Worm (Caenorhabditis elegans) whole organism, midembryonic: ENCODE data around the gene glit-1.

ENCODE experiments used
- T22C8.4 ChIP-seq: fragments of 200-800 bp; sonication (Bioruptor generic); IDR thresholded peaks from 2 replicates; pipeline ENCODE4 v1.3.6; 2022; ENCODE audit warnings: missing genetic modification characterization, missing compliant biosample characterization
- cog-1 ChIP-seq: sonication (generic microtip); optimal IDR thresholded peaks from 2 replicates; lab custom pipeline; 2016; ENCODE audit warnings: missing genetic modification characterization, missing compliant biosample characterization
- flt-1 ChIP-seq: fragments of 200-800 bp; sonication (Bioruptor generic); IDR thresholded peaks from 2 replicates; pipeline ENCODE4 v1.3.6; 2022; ENCODE audit warnings: missing genetic modification characterization, missing compliant biosample characterization
- klf-2 ChIP-seq: fragments of 200-800 bp; sonication (Bioruptor generic); conservative IDR thresholded peaks from 2 replicates; pipeline ENCODE4 v1.3.6; 2022; ENCODE audit warnings: missing genetic modification reagents, missing genetic modification characterization, missing compliant biosample characterization
- med-1 ChIP-seq: sonication (generic microtip); optimal IDR thresholded peaks from 2 replicates; lab custom pipeline; 2017; ENCODE audit warnings: missing genetic modification characterization, mild to moderate bottlenecking, missing compliant biosample characterization, antibody characterized with exemption, missing genetic modification reagents; ENCODE audit not compliant: insufficient read depth
- ref-1 ChIP-seq: fragments of 200-800 bp; sonication (Bioruptor generic); conservative IDR thresholded peaks from 2 replicates; pipeline ENCODE4 v1.3.6; 2022; ENCODE audit warnings: missing genetic modification reagents, missing genetic modification characterization, missing compliant biosample characterization
- tab-1 ChIP-seq: fragments of 200-800 bp; sonication (Bioruptor generic); IDR thresholded peaks from 2 replicates; pipeline ENCODE4 v1.3.6; 2022; ENCODE audit warnings: missing genetic modification characterization, missing compliant biosample characterization
- ztf-23 ChIP-seq: fragments of 200-800 bp; sonication (Bioruptor generic); IDR thresholded peaks from 2 replicates; pipeline ENCODE4 v1.3.6; 2022; ENCODE audit warnings: missing genetic modification reagents, missing genetic modification characterization, missing compliant biosample characterization
- ztf-29 ChIP-seq: fragments of 200-800 bp; sonication (Bioruptor generic); IDR thresholded peaks from 2 replicates; pipeline ENCODE4 v1.3.6; 2022; ENCODE audit warnings: missing genetic modification reagents, missing genetic modification characterization, missing compliant biosample characterization

Gene glit-1

DNA sequence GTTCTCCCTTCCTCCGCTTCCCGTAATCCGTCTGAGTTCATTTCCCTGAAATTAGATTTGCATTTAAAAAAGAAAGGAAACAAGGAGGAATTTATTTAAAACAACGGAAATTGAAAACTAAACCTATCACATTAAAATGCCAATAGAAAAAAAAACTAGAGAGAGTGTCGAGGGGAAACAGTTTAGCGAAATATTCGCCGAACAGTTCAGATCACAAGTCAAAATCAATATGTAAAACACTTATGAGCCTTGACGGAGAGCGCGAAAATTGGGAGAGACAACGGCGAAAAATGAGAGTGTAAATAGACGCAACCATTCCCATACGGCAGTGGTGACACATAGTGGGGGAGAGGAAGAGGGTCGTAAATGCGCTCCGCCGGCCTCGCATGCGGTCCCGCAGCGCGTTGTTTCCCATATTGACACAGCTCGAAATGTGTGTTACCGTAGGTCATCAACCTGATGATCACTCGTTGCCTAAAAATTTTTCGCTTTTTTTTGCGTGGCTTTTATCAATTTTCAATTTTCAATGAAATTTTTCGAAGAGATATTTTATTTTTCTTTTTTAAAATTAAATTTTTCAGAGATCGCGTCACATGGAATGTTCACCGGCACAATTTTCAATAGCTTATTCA, at the start of gene glit-1, which contains the start of gene dnj-14:
Gene glit-1, plus strand, starts transcription at position 582 of the 632 bp plus-strand sequence.
Gene dnj-14, minus strand, starts transcription at position 51 of the 632 bp plus-strand sequence.
- TF ChIP-seq ztf-29 (GFP tag; lab: Robert Waterston, UW) (no peak), ztf-23 (peak; percentile 77), med-1 (no peak), flt-1 (GFP tag; lab: Robert Waterston, UW) (peak; percentile 72), tab-1 (no peak), T22C8.4 (GFP tag; lab: Robert Waterston, UW) (peak; percentile 5; the same call in 1 of the 2 replicates), cog-1 (tag; lab: Kevin White, UChicago) (peak; percentile 83)

DNA sequence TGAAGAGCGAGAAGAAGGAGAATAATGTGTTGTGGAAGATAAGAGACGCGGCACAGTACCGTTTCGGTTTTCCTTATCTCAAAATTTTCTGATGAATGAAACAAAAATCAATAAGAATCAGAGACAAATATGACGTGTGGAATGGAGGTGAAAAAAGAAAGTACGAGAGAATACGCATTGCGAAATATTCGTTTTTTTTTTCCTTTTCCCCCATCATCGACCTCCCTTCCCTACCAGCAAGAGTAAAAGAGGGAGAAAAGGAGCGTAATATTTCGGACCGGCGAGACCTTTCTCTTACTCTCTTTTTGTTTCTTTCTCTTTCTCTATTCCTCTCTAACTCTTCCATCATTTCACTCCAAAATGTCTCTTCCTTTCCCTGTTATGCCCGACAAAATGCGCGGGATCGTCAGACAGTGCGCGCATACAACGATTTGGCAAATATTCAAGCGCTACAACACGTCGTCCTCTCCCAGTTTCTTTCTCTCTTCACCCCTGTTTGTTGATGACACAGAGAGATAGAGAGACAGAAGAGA, 49.7 kb upstream of the glit-1 start:
- TF ChIP-seq klf-2, result no peak
- TF ChIP-seq ztf-29 (GFP tag; lab: Robert Waterston, UW), result no peak
- no peak for TF ChIP-seq tab-1
- no peak for TF ChIP-seq med-1
- no peak for TF ChIP-seq flt-1 (GFP tag; lab: Robert Waterston, UW)
- TF ChIP-seq T22C8.4 (GFP tag; lab: Robert Waterston, UW), result no peak
- no peak for TF ChIP-seq ref-1 (GFP tag; lab: Robert Waterston, UW)
- TF ChIP-seq cog-1 (tag; lab: Kevin White, UChicago), result no peak
- no peak for TF ChIP-seq ztf-23

DNA sequence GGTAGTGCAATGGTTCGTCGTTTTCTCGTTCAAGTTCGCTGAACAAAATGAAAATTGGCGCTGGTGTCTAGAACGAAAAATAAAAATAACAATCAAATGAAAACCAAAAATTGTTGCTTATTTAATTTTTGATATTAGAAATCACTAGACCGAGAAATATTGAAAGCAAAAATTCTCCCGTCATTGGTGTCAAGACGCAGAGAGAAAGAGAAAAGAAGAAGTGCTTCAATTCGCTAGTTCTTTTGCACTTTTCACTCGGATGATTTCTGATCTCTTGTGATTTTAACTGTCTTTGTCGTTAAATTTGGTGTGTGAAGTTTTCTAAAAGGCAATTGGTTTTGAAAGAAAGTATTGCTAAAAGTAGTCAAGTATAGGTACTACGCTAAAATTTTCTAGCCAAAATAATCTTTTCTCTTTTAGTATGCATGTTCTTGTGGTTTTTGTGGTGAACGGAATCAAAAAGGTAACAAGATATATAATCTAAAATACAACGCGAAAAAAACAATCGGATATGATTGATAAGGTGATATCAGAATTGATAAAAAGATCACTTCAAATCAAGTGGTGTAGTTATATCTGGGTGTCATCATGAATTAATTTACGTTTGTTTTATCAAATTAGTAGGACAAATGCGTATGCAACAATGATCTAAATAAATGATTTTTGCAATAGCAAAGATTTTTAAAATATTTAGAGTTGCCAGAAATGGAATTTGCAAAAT, 49.0 kb upstream of the glit-1 start:
- TF ChIP-seq ztf-29 (GFP tag; lab: Robert Waterston, UW) (no peak), klf-2 (no peak), flt-1 (GFP tag; lab: Robert Waterston, UW) (no peak), ztf-23 (no peak)

DNA sequence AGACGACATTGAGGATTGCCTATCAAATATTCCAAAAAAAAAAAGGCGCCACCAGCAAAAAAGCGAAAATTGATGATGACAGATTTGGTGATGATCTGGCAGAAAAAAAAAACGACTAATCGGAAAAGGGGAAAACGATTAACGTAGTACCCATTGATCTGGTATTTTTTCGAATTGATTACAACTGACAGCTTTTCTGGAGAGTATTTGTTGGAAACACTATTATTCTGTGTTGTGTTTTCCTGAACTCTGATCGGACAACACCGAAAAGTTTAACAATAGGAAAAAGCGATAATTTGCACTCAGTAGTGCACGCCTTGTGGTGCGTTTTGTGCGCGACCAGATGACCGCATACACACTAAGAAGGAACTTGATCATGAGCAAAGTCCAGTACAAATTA, 47.4 kb upstream of the glit-1 start:
- TF ChIP-seq ztf-29 (GFP tag; lab: Robert Waterston, UW), result no peak
- no peak for TF ChIP-seq T22C8.4 (GFP tag; lab: Robert Waterston, UW)
- no peak for TF ChIP-seq klf-2
- TF ChIP-seq flt-1 (GFP tag; lab: Robert Waterston, UW), result no peak
- no peak for TF ChIP-seq ref-1 (GFP tag; lab: Robert Waterston, UW)
- no peak for TF ChIP-seq med-1
- no peak for TF ChIP-seq cog-1 (tag; lab: Kevin White, UChicago)
- TF ChIP-seq tab-1, result no peak
- TF ChIP-seq ztf-23, result no peak

DNA sequence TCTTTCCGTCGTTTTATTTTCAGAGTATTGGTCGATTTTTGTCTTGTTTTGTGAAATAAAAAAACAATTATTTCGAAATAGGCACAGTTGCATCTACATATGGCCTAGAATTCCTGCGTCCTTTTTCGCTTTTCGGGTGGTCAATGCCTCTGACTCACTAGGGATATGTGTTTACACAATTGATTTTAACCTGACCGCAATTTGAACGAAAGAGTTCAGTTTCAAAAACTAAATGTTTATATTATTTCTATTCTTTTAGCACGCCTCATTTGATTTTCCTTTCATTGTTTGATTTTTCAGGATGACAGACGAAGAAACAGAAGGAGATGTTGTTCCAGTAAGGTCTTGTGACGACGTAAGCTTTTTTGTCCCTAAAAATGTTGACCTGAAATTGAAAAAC, 44.3 kb upstream of the glit-1 start, which contains the start of gene mfsd-12:
Gene mfsd-12, plus strand, starts transcription at position 301 of the 400 bp plus-strand sequence.
- TF ChIP-seq cog-1 (tag; lab: Kevin White, UChicago) (no peak), med-1 (no peak), ref-1 (GFP tag; lab: Robert Waterston, UW) (no peak), T22C8.4 (GFP tag; lab: Robert Waterston, UW) (no peak), tab-1 (no peak)

DNA sequence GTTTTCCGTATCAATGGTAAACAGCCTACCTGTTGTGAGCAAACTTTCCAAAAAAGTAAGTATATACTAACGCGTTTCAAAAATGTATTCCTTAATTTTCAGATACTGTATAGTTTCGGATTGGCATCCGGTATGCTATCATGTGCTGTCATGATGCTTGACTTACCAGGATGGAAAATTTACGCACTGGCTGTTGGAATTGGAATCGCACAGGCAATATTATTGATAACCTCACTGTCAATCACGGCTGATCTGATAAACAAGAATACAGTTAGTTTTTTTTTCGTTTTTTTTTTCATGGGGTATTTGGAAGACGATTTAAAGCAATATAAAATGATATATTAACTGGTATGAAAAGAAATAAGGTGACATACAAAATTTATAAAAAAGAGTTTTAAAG, 40.2 kb upstream of the glit-1 start:
- no peak for TF ChIP-seq flt-1 (GFP tag; lab: Robert Waterston, UW)
- no peak for TF ChIP-seq med-1

DNA sequence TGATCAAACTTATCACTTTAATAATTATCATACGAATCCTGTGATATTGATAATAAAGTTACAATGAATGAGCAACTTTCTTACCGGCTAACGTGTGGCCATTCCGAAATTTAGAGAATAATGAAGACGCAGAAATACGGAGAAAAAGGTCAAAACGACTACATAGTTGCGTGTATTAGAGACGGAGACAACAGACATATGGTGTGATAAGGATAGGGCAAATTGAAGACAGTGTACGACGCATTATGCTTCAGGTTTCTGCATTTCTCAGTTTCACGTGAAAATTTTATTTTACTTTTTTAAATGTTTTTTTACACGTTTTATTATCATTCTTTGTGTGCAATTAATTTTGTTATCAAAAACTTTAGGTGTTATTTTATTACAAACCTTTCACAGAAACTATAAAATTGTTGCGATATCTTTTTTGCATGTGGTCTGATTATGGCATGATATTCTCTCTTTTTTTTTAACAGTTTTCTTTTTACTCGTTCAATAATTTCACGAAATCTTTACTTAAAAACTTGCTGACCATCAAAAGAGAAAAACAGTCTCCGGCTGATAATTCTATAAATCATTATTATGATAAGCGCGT, 38.8 kb upstream of the glit-1 start, which contains the start of gene tmem-135:
Gene tmem-135, plus strand, starts transcription at position 542 of the 592 bp plus-strand sequence.
- TF ChIP-seq ref-1 (GFP tag; lab: Robert Waterston, UW) (no peak), med-1 (no peak), ztf-29 (GFP tag; lab: Robert Waterston, UW) (no peak), tab-1 (no peak), T22C8.4 (GFP tag; lab: Robert Waterston, UW) (no peak), flt-1 (GFP tag; lab: Robert Waterston, UW) (no peak), klf-2 (no peak), ztf-23 (no peak), cog-1 (tag; lab: Kevin White, UChicago) (no peak)

DNA sequence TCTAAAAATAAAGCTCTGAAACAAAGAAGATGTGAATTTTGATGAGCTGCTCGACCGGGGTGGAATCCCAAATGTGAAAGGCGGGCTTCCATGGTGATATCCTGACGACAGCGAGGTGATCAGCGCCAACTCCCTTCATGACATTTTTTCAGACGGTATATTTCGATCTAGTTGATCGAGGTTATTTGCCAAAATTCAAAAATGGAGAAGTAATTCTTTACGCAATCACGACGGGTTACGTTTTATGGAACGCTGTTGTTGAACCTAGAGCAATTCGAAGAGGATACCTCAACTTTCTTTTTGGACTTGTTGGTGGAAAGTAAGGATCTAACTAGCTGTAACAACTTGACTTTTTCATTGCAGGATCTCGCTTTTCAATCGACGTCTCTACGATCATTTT, 35.4 kb upstream of the glit-1 start:
- TF ChIP-seq cog-1 (tag; lab: Kevin White, UChicago), result no peak
- TF ChIP-seq ztf-23, result no peak
- no peak for TF ChIP-seq tab-1

DNA sequence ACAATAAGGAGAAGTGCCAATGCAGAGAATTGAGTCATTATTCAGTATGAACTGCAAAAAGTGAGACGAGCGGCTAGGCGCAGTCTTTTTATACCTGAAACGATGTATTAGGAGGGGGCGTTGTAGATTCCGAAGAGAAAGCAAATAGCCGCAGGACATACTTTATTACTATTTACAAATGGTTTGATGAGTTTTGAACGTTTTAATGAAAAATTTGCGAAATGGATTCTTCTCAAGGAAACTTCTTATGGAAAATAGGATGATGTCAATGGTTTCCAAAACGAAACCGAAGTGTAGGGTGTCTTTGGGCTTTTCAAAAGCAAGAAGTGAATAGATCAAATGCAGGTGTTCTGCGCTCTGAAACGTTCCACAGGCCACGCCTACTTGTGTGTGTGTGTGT, 34.0 kb upstream of the glit-1 start, which contains the start of gene flp-11:
Gene flp-11, minus strand, starts transcription at position 101 of the 400 bp plus-strand sequence.
- no peak for TF ChIP-seq ztf-23
- no peak for TF ChIP-seq T22C8.4 (GFP tag; lab: Robert Waterston, UW)
- no peak for TF ChIP-seq flt-1 (GFP tag; lab: Robert Waterston, UW)
- no peak for TF ChIP-seq med-1
- no peak for TF ChIP-seq cog-1 (tag; lab: Kevin White, UChicago)
- no peak for TF ChIP-seq ztf-29 (GFP tag; lab: Robert Waterston, UW)
- TF ChIP-seq ref-1 (GFP tag; lab: Robert Waterston, UW), result no peak
- no peak for TF ChIP-seq tab-1
- TF ChIP-seq klf-2, result no peak

DNA sequence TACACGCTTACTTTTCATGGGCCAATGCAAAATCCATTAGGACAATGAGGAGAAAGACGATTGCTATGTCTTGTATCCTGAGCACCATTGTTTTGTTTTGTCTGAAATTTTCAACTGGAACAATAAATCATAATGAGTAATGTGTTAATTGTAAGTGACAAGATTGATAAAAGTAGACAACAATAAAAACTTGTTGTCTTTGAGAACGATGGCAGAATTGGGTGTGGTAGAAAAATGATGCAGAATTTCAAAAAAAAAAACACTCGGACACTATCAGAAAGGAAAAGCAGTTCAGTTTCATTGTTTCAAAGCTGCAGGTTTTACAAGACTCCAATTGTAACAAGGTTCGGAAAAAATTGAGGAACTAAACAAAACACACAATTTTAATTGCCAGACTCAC, 29.5 kb upstream of the glit-1 start, which contains the start of gene K02G10.15:
Gene K02G10.15, minus strand, starts transcription at position 101 of the 400 bp plus-strand sequence.
- TF ChIP-seq cog-1 (tag; lab: Kevin White, UChicago), result no peak
